Fruit fly (Drosophila melanogaster): ENCODE data around the gene y.

DNA sequence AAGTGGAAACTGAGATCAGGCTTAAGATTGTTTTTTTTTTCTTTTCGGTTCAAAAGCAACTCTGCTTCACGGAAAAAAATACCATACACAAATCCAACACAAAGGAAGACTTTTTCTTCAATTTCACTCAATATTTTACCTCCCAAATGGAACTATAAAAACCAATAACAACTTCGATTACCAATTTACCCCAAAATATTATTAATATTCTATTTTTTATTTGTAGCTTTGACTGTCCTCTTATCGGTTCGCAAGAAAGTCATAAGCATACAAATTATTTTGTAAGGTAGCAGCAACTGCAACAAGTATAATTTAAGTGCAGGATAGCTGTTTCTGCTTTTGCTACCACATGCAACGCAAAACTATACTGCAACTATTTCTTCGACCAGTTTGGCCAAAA lies 22.4 kb upstream of the y start:
- TF ChIP-seq EcR (GFP tag; optimal IDR thresholded peaks at IDR 0.05) (no peak), Pif1A (GFP tag; optimal IDR thresholded peaks at IDR 0.05) (no peak), CG17806 (tag; optimal IDR thresholded peaks at IDR 0.05) (no peak), CG10348 (GFP tag; IDR thresholded peaks at IDR 0.05) (no peak), CG8159 (tag; optimal IDR thresholded peaks at IDR 0.05) (no peak), CG4496 (GFP tag; IDR thresholded peaks at IDR 0.05) (no peak), gl (tag; optimal IDR thresholded peaks at IDR 0.05) (no peak), CG15710 (tag; optimal IDR thresholded peaks at IDR 0.05) (no peak)

Data from whole organism, pupa.